Fruit fly (Drosophila melanogaster): ENCODE data around the gene CG42371.

Gene CG42371

dm6 chr2L:2196590-2197474, 20.2 kb downstream of the CG42371 start (continued):
- TF ChIP-seq onecut (GFP tag; IDR thresholded peaks at IDR 0.05), result peak; percentile 50
- peak; percentile 20 for TF ChIP-seq CG12299 (tag; optimal IDR thresholded peaks at IDR 0.05)
- TF ChIP-seq sug (tag; optimal IDR thresholded peaks at IDR 0.05), result peak; percentile 88
- TF ChIP-seq CG2202 (tag; optimal IDR thresholded peaks at IDR 0.05), result no peak
- TF ChIP-seq CG3407 (GFP tag; optimal IDR thresholded peaks at IDR 0.05), result peak; percentile 33
- TF ChIP-seq Deaf1 (tag; optimal IDR thresholded peaks at IDR 0.05), result peak; percentile 92
- TF ChIP-seq CG13123 (GFP tag; optimal IDR thresholded peaks at IDR 0.05), result peak; percentile 1
- TF ChIP-seq CoRest (tag; optimal IDR thresholded peaks at IDR 0.05), result peak; percentile 67
- TF ChIP-seq jigr1 (GFP tag; IDR thresholded peaks at IDR 0.05), result no peak
- TF ChIP-seq ATbp (GFP tag; optimal IDR thresholded peaks at IDR 0.05), result no peak
- TF ChIP-seq CG10267 (tag; optimal IDR thresholded peaks at IDR 0.05), result peak; percentile 23
- TF ChIP-seq CG6813 (GFP tag; optimal IDR thresholded peaks at IDR 0.05), result peak; percentile 30
- TF ChIP-seq Nf-YB (GFP tag; optimal IDR thresholded peaks at IDR 0.05), result peak; percentile 80
- TF ChIP-seq Ravus (GFP tag; IDR thresholded peaks at IDR 0.05), result no peak
- TF ChIP-seq CG3163 (GFP tag; optimal IDR thresholded peaks at IDR 0.05), result peak; percentile 9
- no peak for TF ChIP-seq tx (GFP tag; optimal IDR thresholded peaks at IDR 0.05)
- peak; percentile 63 for TF ChIP-seq CG9727 (GFP tag; optimal IDR thresholded peaks at IDR 0.05)
- TF ChIP-seq Dp (GFP tag; optimal IDR thresholded peaks at IDR 0.05), result peak; percentile 31
- peak; percentile 94 for TF ChIP-seq CG8478 (optimal IDR thresholded peaks at IDR 0.05)
- TF ChIP-seq cato (GFP tag; optimal IDR thresholded peaks at IDR 0.05; ENCODE audit: borderline replicate concordance), result no peak
- no peak for TF ChIP-seq chm (GFP tag; IDR thresholded peaks at IDR 0.05)
- no peak for TF ChIP-seq CG7745 (tag; optimal IDR thresholded peaks at IDR 0.05)
- TF ChIP-seq MBD-R2 (GFP tag; IDR thresholded peaks at IDR 0.05), result no peak
- TF ChIP-seq CG4854 (GFP tag; optimal IDR thresholded peaks at IDR 0.05), result no peak
- no peak for TF ChIP-seq CG8765 (GFP tag; IDR thresholded peaks at IDR 0.05)
- TF ChIP-seq gt (GFP tag; IDR thresholded peaks at IDR 0.05), result no peak
- peak; percentile 55 for TF ChIP-seq D19B (GFP tag; optimal IDR thresholded peaks at IDR 0.05)
- TF ChIP-seq Sox102F (GFP tag; optimal IDR thresholded peaks at IDR 0.05), result peak; percentile 40
- TF ChIP-seq lov (optimal IDR thresholded peaks at IDR 0.05), result no peak
- no peak for TF ChIP-seq lov (GFP tag; IDR thresholded peaks at IDR 0.05)
- TF ChIP-seq ac (GFP tag; optimal IDR thresholded peaks at IDR 0.05), result peak; percentile 39
- peak; percentile 1 for TF ChIP-seq CG9437 (GFP tag; optimal IDR thresholded peaks at IDR 0.05)
- TF ChIP-seq CG34224 (GFP tag; IDR thresholded peaks at IDR 0.05; ENCODE audit: partially characterized antibody), result no peak
- TF ChIP-seq CG11696 (GFP tag; IDR thresholded peaks at IDR 0.05), result no peak
- TF ChIP-seq CG8089 (GFP tag; optimal IDR thresholded peaks at IDR 0.05), result peak; percentile 16
- TF ChIP-seq E2f2 (GFP tag; IDR thresholded peaks at IDR 0.05), result no peak
- TF ChIP-seq Spps (tag; optimal IDR thresholded peaks at IDR 0.05), result peak; percentile 25
- TF ChIP-seq bowl (GFP tag; IDR thresholded peaks at IDR 0.05), result no peak
- TF ChIP-seq nerfin-1 (tag; optimal IDR thresholded peaks at IDR 0.05), result peak; percentile 40
- peak; percentile 51 for TF ChIP-seq PHDP (tag; optimal IDR thresholded peaks at IDR 0.05)
- TF ChIP-seq Meics (GFP tag; optimal IDR thresholded peaks at IDR 0.05), result peak; percentile 77
- TF ChIP-seq CG1529 (GFP tag; optimal IDR thresholded peaks at IDR 0.05), result peak; percentile 35
- no peak for TF ChIP-seq al (GFP tag; IDR thresholded peaks at IDR 0.05)
- TF ChIP-seq Hr3 (GFP tag; optimal IDR thresholded peaks at IDR 0.05), result peak; percentile 62
- TF ChIP-seq sima (GFP tag; optimal IDR thresholded peaks at IDR 0.05), result no peak
- TF ChIP-seq ssp (GFP tag; IDR thresholded peaks at IDR 0.05), result no peak
- peak; percentile 14 for TF ChIP-seq CG8281 (tag; optimal IDR thresholded peaks at IDR 0.05)
- no peak for TF ChIP-seq CG9797 (GFP tag; optimal IDR thresholded peaks at IDR 0.05)
- no peak for TF ChIP-seq Nf-YA (GFP tag; IDR thresholded peaks at IDR 0.05)
- TF ChIP-seq eyg (GFP tag; optimal IDR thresholded peaks at IDR 0.05), result no peak

Data from whole organism, embryonic.